Worm (Caenorhabditis elegans) whole organism, L4/young adult: ENCODE measurements around the gene col-109.

Experiments
- W03F9.2 ChIP-seq: fragments of 150-350 bp; optimal IDR thresholded peaks from 2 replicates; lab custom pipeline; 2014; ENCODE audit warnings: missing biosample characterization, missing genetic modification characterization
- him-1 ChIP-seq: sonication (generic microtip); optimal IDR thresholded peaks from 2 replicates; lab custom pipeline; 2016; ENCODE audit warnings: missing genotype, missing genetic modification reagents, missing genetic modification characterization, missing compliant biosample characterization

DNA sequence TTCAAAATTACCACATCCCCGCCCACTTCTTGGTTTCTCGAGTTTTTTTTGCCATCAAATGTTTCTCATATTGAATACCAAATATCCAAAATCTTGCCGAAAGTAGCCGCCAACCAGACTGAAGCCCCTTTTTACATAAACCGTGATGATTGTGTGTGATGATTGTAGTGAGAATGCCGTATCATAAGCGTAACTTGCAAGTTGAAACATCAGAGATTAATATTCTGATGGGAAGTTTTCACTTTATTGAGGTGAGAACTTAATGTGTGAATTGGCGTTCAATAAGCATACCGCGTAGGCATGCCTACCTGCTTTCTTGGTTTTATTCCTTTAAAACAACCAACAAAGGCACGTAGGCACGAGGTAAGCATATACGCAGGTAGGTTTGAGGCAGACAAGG is 1.5 kb upstream of the col-109 start, which contains the start of gene Y38C1BA.4:
- TF ChIP-seq him-1 (tag; lab: Kevin White, UChicago) (no peak), W03F9.2 (tag; lab: Kevin White, UChicago) (no peak)
